Worm (Caenorhabditis elegans): Measurements from ENCODE around the gene Y55F3C.10.

DNA sequence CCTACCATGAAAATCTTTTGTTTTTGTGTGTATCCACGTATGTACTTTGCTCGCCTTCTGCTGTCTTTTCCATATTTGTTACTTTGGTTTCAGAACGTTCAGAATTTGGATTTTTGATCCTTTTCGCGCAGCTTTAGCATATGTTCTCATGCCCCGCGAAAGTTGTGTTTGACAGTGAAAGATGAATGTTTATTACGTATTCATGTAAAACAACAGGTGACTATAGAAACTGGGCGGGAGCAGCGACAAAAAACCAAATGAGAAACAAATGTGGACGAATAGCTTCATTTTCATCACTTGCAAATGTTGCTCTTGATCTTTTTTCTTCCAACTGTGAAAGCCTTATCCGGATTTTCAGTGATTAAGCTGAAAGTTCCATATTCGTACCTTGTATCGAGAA lies 2.9 kb downstream of the Y55F3C.10 start, which contains the start of gene clec-164:
- TF ChIP-seq xbp-1 (tag; optimal IDR thresholded peaks at IDR 0.05): no peak
- TF ChIP-seq pag-3 (tag; optimal IDR thresholded peaks at IDR 0.05; ENCODE audit: borderline replicate concordance, insufficient read depth): no peak
- TF ChIP-seq fkh-10 (GFP tag; optimal IDR thresholded peaks at IDR 0.05): no peak
- no peak for TF ChIP-seq fos-1 (tag; optimal IDR thresholded peaks at IDR 0.05)
- TF ChIP-seq efl-1 (optimal IDR thresholded peaks at IDR 0.05): no peak
- no peak for TF ChIP-seq efl-1 (GFP tag; optimal IDR thresholded peaks at IDR 0.05 in 1 of 2)
- no peak for TF ChIP-seq pqm-1 (tag; optimal IDR thresholded peaks at IDR 0.05)
- no peak for TF ChIP-seq mab-9 (GFP tag; IDR thresholded peaks at IDR 0.05)
- no peak for TF ChIP-seq lin-35 (GFP tag; optimal IDR thresholded peaks at IDR 0.05)
- no peak for TF ChIP-seq aly-2 (tag; optimal IDR thresholded peaks at IDR 0.05)
- TF ChIP-seq ces-1 (GFP tag; optimal IDR thresholded peaks at IDR 0.05): no peak
- no peak for TF ChIP-seq ceh-82 (tag; optimal IDR thresholded peaks at IDR 0.05)
- no peak for TF ChIP-seq alr-1 (tag; optimal IDR thresholded peaks at IDR 0.05; ENCODE audit: borderline replicate concordance)
- no peak for TF ChIP-seq mdl-1 (tag; optimal IDR thresholded peaks at IDR 0.05)

All from whole organism, L1 larva.